Fruit fly (Drosophila melanogaster) Kc167 (cell line): ENCODE measurements around the gene Srp14.

Experiments
- Myc ChIP-seq: fragments of >200 bp; optimal IDR thresholded peaks from 2 replicates; lab custom pipeline; 2017; ENCODE audit warnings: missing external identifiers
- Sin3A ChIP-seq: fragments of >200 bp; optimal IDR thresholded peaks from 2 replicates; lab custom pipeline; 2018; ENCODE audit warnings: missing external identifiers
- h ChIP-seq: fragments of >200 bp; optimal IDR thresholded peaks from 3 replicates; lab custom pipeline; 2018; ENCODE audit warnings: missing external identifiers
- insv ChIP-seq: fragments of >200 bp; optimal IDR thresholded peaks from 3 replicates; lab custom pipeline; 2018; ENCODE audit warnings: missing external identifiers
- psq ChIP-seq: fragments of >200 bp; optimal IDR thresholded peaks from 2 replicates; lab custom pipeline; 2017; ENCODE audit warnings: missing external identifiers
- ttk ChIP-seq: sonication (Bioruptor generic); optimal IDR thresholded peaks from 2 replicates; lab custom pipeline; 2017; ENCODE audit warnings: missing external identifiers

DNA sequence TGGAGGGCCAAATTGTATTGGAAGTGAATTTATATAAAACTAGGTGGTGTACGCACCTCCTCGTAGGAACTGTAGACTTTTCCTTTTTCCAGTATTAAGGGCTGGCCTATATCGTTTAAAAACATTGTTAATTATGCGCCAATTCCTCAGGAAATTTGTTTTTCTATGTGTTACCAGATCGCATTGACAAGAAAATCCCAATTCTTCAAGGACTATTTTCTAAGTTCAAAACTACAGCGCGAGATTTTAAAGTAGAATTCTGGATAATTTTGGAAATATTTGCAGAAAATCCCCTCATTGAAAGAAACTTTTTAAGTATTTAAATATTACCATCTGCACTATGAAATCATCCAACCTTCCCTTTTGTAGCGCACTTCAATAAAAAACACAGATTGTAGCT lies 1.5 kb downstream of the Srp14 start, which contains the start of gene CG34008:
- no peak for TF ChIP-seq insv (lab: Kevin White, UChicago)
- TF ChIP-seq h (lab: Kevin White, UChicago) = no peak
- no peak for TF ChIP-seq psq (lab: Kevin White, UChicago)
- TF ChIP-seq Myc (lab: Kevin White, UChicago) = no peak
- TF ChIP-seq Sin3A = no peak
- TF ChIP-seq ttk (lab: Kevin White, UChicago) = no peak
